Fruit fly (Drosophila melanogaster) whole organism, prepupa: ENCODE data around the gene CG18599.
A peak's percentile ranks its signal among the peaks of the same experiment; 100 is the strongest.

Experiments used
- Blimp-1 ChIP-seq: fragments of 200-800 bp; sonication (Bioruptor generic); optimal IDR thresholded peaks from 3 replicates; lab custom pipeline; 2017; ENCODE audit warnings: missing biosample characterization, missing genetic modification characterization, mild to moderate bottlenecking, moderate library complexity, missing genetic modification reagents
- CG10631 ChIP-seq: fragments of 200-800 bp; sonication (Bioruptor generic); optimal IDR thresholded peaks from 2 replicates; lab custom pipeline; 2016; ENCODE audit warnings: missing biosample characterization, missing genetic modification characterization
- CG10669 ChIP-seq: fragments of 200-800 bp; sonication (Bioruptor generic); optimal IDR thresholded peaks from 3 replicates; lab custom pipeline; 2018; ENCODE audit warnings: missing biosample characterization, mild to moderate bottlenecking, missing genetic modification characterization, moderate library complexity
- CG11902 ChIP-seq: fragments of 200-800 bp; sonication (Bioruptor generic); optimal IDR thresholded peaks from 3 replicates; lab custom pipeline; 2016; ENCODE audit warnings: missing biosample characterization, missing genetic modification characterization
- CG1621 ChIP-seq: fragments of 200-800 bp; sonication (Bioruptor generic); optimal IDR thresholded peaks from 3 replicates; lab custom pipeline; 2018; ENCODE audit warnings: missing biosample characterization, mild to moderate bottlenecking, missing genetic modification characterization
- CG16779 ChIP-seq: fragments of 200-800 bp; sonication (Bioruptor generic); optimal IDR thresholded peaks from 3 replicates; lab custom pipeline; 2017; ENCODE audit warnings: missing biosample characterization, mild to moderate bottlenecking, missing genetic modification characterization
- CG3032 ChIP-seq: fragments of 200-800 bp; optimal IDR thresholded peaks from 2 replicates; lab custom pipeline; 2019; ENCODE audit warnings: missing biosample characterization, mild to moderate bottlenecking, missing genetic modification characterization, moderate library complexity
- CG32006 ChIP-seq: fragments of 200-800 bp; sonication (Bioruptor generic); optimal IDR thresholded peaks from 3 replicates; lab custom pipeline; 2017; ENCODE audit warnings: missing biosample characterization, mild to moderate bottlenecking, missing genetic modification characterization
- CG34406 ChIP-seq: fragments of 200-800 bp; sonication (Bioruptor generic); optimal IDR thresholded peaks from 3 replicates; lab custom pipeline; 2016; ENCODE audit warnings: missing biosample characterization, missing genetic modification characterization
- CG4318 ChIP-seq: fragments of 200-800 bp; sonication (Bioruptor generic); optimal IDR thresholded peaks from 3 replicates; lab custom pipeline; 2017; ENCODE audit warnings: missing biosample characterization, mild to moderate bottlenecking, missing genetic modification characterization
- CG6163 ChIP-seq: fragments of 200-800 bp; sonication (Bioruptor generic); IDR thresholded peaks from 3 replicates; pipeline ENCODE4 v1.3.6; 2022; ENCODE audit warnings: missing biosample characterization, missing genetic modification characterization
- CG6276 ChIP-seq: fragments of 200-800 bp; sonication (Bioruptor generic); optimal IDR thresholded peaks from 2 replicates; lab custom pipeline; 2017; ENCODE audit warnings: missing biosample characterization, mild to moderate bottlenecking, missing genetic modification characterization
- CG6792 ChIP-seq: fragments of 200-800 bp; sonication (Bioruptor generic); optimal IDR thresholded peaks from 3 replicates; lab custom pipeline; 2016; ENCODE audit warnings: missing biosample characterization, missing genetic modification characterization
- CG6808 ChIP-seq: fragments of 200-800 bp; sonication (Bioruptor generic); optimal IDR thresholded peaks from 3 replicates; lab custom pipeline; 2017; ENCODE audit warnings: missing biosample characterization, missing genetic modification characterization, mild to moderate bottlenecking, moderate library complexity, missing genetic modification reagents
- CG7368 ChIP-seq: fragments of 200-800 bp; sonication (Bioruptor generic); optimal IDR thresholded peaks from 3 replicates; lab custom pipeline; 2016; ENCODE audit warnings: missing biosample characterization, missing genetic modification characterization
- CG8119 ChIP-seq: fragments of 200-800 bp; sonication (Bioruptor generic); IDR thresholded peaks from 3 replicates; pipeline ENCODE4 v1.3.6; 2022; ENCODE audit warnings: missing biosample characterization, missing genetic modification characterization
- CG8632 ChIP-seq: fragments of 200-800 bp; sonication (Bioruptor generic); optimal IDR thresholded peaks from 3 replicates; lab custom pipeline; 2016; ENCODE audit warnings: missing biosample characterization, missing genetic modification characterization
- CG9139 ChIP-seq: fragments of 200-800 bp; sonication (Bioruptor generic); optimal IDR thresholded peaks from 3 replicates; lab custom pipeline; 2017; ENCODE audit warnings: missing biosample characterization, mild to moderate bottlenecking, missing genetic modification characterization
- Eip78C ChIP-seq: fragments of 200-800 bp; sonication (Bioruptor generic); peaks from one replicate; lab custom pipeline; 2016; ENCODE audit warnings: missing biosample characterization, missing genetic modification characterization
- Ets21C ChIP-seq: fragments of 200-800 bp; sonication (Bioruptor generic); optimal IDR thresholded peaks from 3 replicates; lab custom pipeline; 2016; ENCODE audit warnings: missing biosample characterization, missing genetic modification characterization
- Gug ChIP-seq: fragments of 200-800 bp; sonication (Bioruptor generic); IDR thresholded peaks from 2 replicates; pipeline ENCODE4 v1.3.6; 2022; ENCODE audit warnings: missing biosample characterization, missing genetic modification characterization
- Hr38 ChIP-seq: sonication (Bioruptor generic); optimal IDR thresholded peaks from 2 replicates; lab custom pipeline; 2016; ENCODE audit warnings: missing biosample characterization, missing genetic modification characterization
- Hr39 ChIP-seq: fragments of 200-800 bp; sonication (Bioruptor generic); optimal IDR thresholded peaks from 2 replicates; lab custom pipeline; 2016; ENCODE audit warnings: missing biosample characterization, missing genetic modification characterization
- Hr4 ChIP-seq: fragments of 200-800 bp; sonication (Bioruptor generic); optimal IDR thresholded peaks from 3 replicates; lab custom pipeline; 2016; ENCODE audit warnings: missing biosample characterization, missing genetic modification characterization
- Lpt ChIP-seq: fragments of 200-800 bp; sonication (Bioruptor generic); optimal IDR thresholded peaks from 3 replicates; lab custom pipeline; 2016; ENCODE audit warnings: missing biosample characterization, missing genetic modification characterization
- OdsH ChIP-seq: fragments of 200-800 bp; sonication (Bioruptor generic); optimal IDR thresholded peaks from 3 replicates; lab custom pipeline; 2016; ENCODE audit warnings: missing biosample characterization, missing genetic modification characterization
- Sox102F ChIP-seq: fragments of 200-800 bp; sonication (Bioruptor generic); optimal IDR thresholded peaks from 2 replicates; lab custom pipeline; 2016; ENCODE audit warnings: missing biosample characterization, mild to moderate bottlenecking, missing genetic modification characterization
- Sox14 ChIP-seq: fragments of 200-800 bp; sonication (Bioruptor generic); optimal IDR thresholded peaks from 3 replicates; lab custom pipeline; 2016; ENCODE audit warnings: missing biosample characterization, missing genetic modification characterization
- Sox15 ChIP-seq: fragments of 200-800 bp; sonication (Bioruptor generic); optimal IDR thresholded peaks from 3 replicates; lab custom pipeline; 2016; ENCODE audit warnings: missing biosample characterization, missing genetic modification characterization
- achi ChIP-seq: fragments of 200-800 bp; sonication (Bioruptor generic); optimal IDR thresholded peaks from 3 replicates; lab custom pipeline; 2016; ENCODE audit warnings: missing biosample characterization, missing genetic modification characterization
- acj6 ChIP-seq: fragments of 200-800 bp; sonication (Bioruptor generic); optimal IDR thresholded peaks from 3 replicates; lab custom pipeline; 2016; ENCODE audit warnings: missing biosample characterization, missing genetic modification characterization
- cyc ChIP-seq: fragments of 200-800 bp; sonication (Bioruptor generic); optimal IDR thresholded peaks from 3 replicates; lab custom pipeline; 2016; ENCODE audit warnings: missing biosample characterization, missing genetic modification characterization
- dac ChIP-seq: fragments of 200-800 bp; sonication (Bioruptor generic); optimal IDR thresholded peaks from 2 replicates; lab custom pipeline; 2017; ENCODE audit warnings: missing biosample characterization, mild to moderate bottlenecking, missing genetic modification characterization
- dsx ChIP-seq: fragments of 200-800 bp; optimal IDR thresholded peaks from 3 replicates; lab custom pipeline; 2019; ENCODE audit warnings: missing biosample characterization, mild to moderate bottlenecking, missing genetic modification characterization, moderate library complexity; ENCODE audit not compliant: poor library complexity, severe bottlenecking
- eg ChIP-seq: fragments of 200-800 bp; sonication (Bioruptor generic); IDR thresholded peaks from 3 replicates; pipeline ENCODE4 v1.3.6; 2022; ENCODE audit warnings: missing biosample characterization, missing genetic modification characterization
- esn ChIP-seq: fragments of 200-800 bp; sonication (Bioruptor generic); optimal IDR thresholded peaks from 2 replicates; lab custom pipeline; 2016; ENCODE audit warnings: missing biosample characterization, mild to moderate bottlenecking, missing genetic modification characterization, moderate library complexity
- fd59A ChIP-seq: fragments of 200-800 bp; sonication (Bioruptor generic); optimal IDR thresholded peaks from 2 replicates; lab custom pipeline; 2017; ENCODE audit warnings: missing biosample characterization, mild to moderate bottlenecking, missing genetic modification characterization, missing genetic modification reagents
- fd85E ChIP-seq: fragments of 200-800 bp; sonication (Bioruptor generic); optimal IDR thresholded peaks from 3 replicates; lab custom pipeline; 2016; ENCODE audit warnings: missing biosample characterization, missing genetic modification characterization
- fkh ChIP-seq: fragments of 200-800 bp; sonication (Bioruptor generic); optimal IDR thresholded peaks from 3 replicates; lab custom pipeline; 2017; ENCODE audit warnings: missing biosample characterization, mild to moderate bottlenecking, missing genetic modification characterization, moderate library complexity
- net ChIP-seq: fragments of 200-800 bp; sonication (Bioruptor generic); optimal IDR thresholded peaks from 3 replicates; lab custom pipeline; 2016; ENCODE audit warnings: missing biosample characterization, missing genetic modification characterization
- pdm3 ChIP-seq: fragments of 200-800 bp; sonication (Bioruptor generic); optimal IDR thresholded peaks from 3 replicates; lab custom pipeline; 2016; ENCODE audit warnings: missing biosample characterization, missing genetic modification characterization
- salr ChIP-seq, 2 experiments: fragments of 200-800 bp; sonication (Bioruptor generic); optimal IDR thresholded peaks; 3 replicates each; lab custom pipeline; 2016 to 2018; ENCODE audit warnings: missing biosample characterization in 2 of 2, missing genetic modification characterization in 2 of 2, mild to moderate bottlenecking in 1 of 2
- spab ChIP-seq: fragments of 200-800 bp; sonication (Bioruptor generic); optimal IDR thresholded peaks from 2 replicates; lab custom pipeline; 2017; ENCODE audit warnings: missing biosample characterization, mild to moderate bottlenecking, missing genetic modification characterization, missing genetic modification reagents
- ss ChIP-seq, 2 experiments: fragments of 200-800 bp; sonication (Bioruptor generic); optimal IDR thresholded peaks; 2 replicates in 1 of 2; 3 replicates in 1 of 2; lab custom pipeline; 2017 to 2018; ENCODE audit warnings: mild to moderate bottlenecking in 2 of 2, missing biosample characterization in 2 of 2, missing genetic modification characterization in 2 of 2, moderate library complexity in 1 of 2
- svp ChIP-seq: fragments of 200-800 bp; sonication (Bioruptor generic); peaks from one replicate; lab custom pipeline; 2016; ENCODE audit warnings: missing biosample characterization, missing genetic modification characterization
- topi ChIP-seq: fragments of 200-800 bp; sonication (Bioruptor generic); optimal IDR thresholded peaks from 3 replicates; lab custom pipeline; 2016; ENCODE audit warnings: missing biosample characterization, missing genetic modification characterization
- vri ChIP-seq: fragments of 200-800 bp; sonication (Bioruptor generic); optimal IDR thresholded peaks from 3 replicates; lab custom pipeline; 2016; ENCODE audit warnings: missing biosample characterization, mild to moderate bottlenecking, missing genetic modification characterization

Gene CG18599

dm6 chr3R:18294488-18294887 lies 26.9 kb downstream of the CG18599 start (continued):
- TF ChIP-seq CG7368 (GFP tag; lab: Kevin White, UChicago) (no peak), Hr39 (GFP tag; lab: Kevin White, UChicago) (no peak), esn (GFP tag; lab: Kevin White, UChicago) (no peak), CG1621 (no peak), dsx (no peak), achi (GFP tag; lab: Kevin White, UChicago) (no peak), CG6276 (no peak), pdm3 (GFP tag; lab: Kevin White, UChicago) (no peak), Sox14 (GFP tag; lab: Kevin White, UChicago) (no peak), Ets21C (no peak), Blimp-1 (GFP tag; lab: Kevin White, UChicago) (peak; percentile 46), vri (GFP tag; lab: Kevin White, UChicago) (no peak), CG32006 (GFP tag; lab: Kevin White, UChicago) (no peak), CG8119 (GFP tag; lab: Robert Waterston, UW) (no peak), CG11902 (GFP tag; lab: Kevin White, UChicago) (no peak), topi (GFP tag; lab: Kevin White, UChicago) (no peak), svp (peak; percentile 34), fd59A (GFP tag; lab: Kevin White, UChicago) (no peak), cyc (no peak), fkh (GFP tag; lab: Kevin White, UChicago) (no peak)

- TF ChIP-seq OdsH (GFP tag; lab: Kevin White, UChicago) (peak; percentile 51), CG32006 (GFP tag; lab: Kevin White, UChicago) (peak; percentile 65), Blimp-1 (GFP tag; lab: Kevin White, UChicago) (no peak), CG9139 (no peak), Hr39 (GFP tag; lab: Kevin White, UChicago) (no peak), svp (peak; percentile 53), acj6 (GFP tag; lab: Kevin White, UChicago) (peak; percentile 37), Sox14 (GFP tag; lab: Kevin White, UChicago) (peak; percentile 48), Hr4 (peak; percentile 64), eg (GFP tag; lab: Robert Waterston, UW) (0 out of 3 replicates have a peak, but pooled peaks have one; percentile 18), topi (GFP tag; lab: Kevin White, UChicago) (peak; percentile 3), fd59A (GFP tag; lab: Kevin White, UChicago) (no peak), CG6808 (peak; percentile 52), Sox15 (GFP tag; lab: Kevin White, UChicago) (no peak), salr (GFP tag; optimal IDR thresholded peaks at IDR 0.05; lab: Kevin White, UChicago) (peak; percentile 22 to 24), fd85E (GFP tag; lab: Kevin White, UChicago) (no peak), CG1621 (no peak), Gug (GFP tag; lab: Robert Waterston, UW) (no peak), CG3032 (tag; lab: Kevin White, UChicago) (peak; percentile 28), Ets21C (no peak), Eip78C (GFP tag; lab: Kevin White, UChicago) (peak; percentile 89), CG7368 (GFP tag; lab: Kevin White, UChicago) (no peak), ss (GFP tag; optimal IDR thresholded peaks at IDR 0.05; lab: Kevin White, UChicago) (peak in 1 of 2 experiments; percentile 28), dac (no peak), CG10631 (GFP tag; lab: Kevin White, UChicago) (peak; percentile 9), Lpt (GFP tag; lab: Kevin White, UChicago) (peak; percentile 35), spab (GFP tag; lab: Kevin White, UChicago) (no peak), cyc (no peak), CG6163 (no peak), CG8632 (GFP tag; lab: Kevin White, UChicago) (no peak), Sox102F (no peak), CG8119 (GFP tag; lab: Robert Waterston, UW) (peak; percentile 45; the same call in 2 of the 3 replicates), CG11902 (GFP tag; lab: Kevin White, UChicago) (no peak), CG4318 (no peak), CG34406 (GFP tag; lab: Kevin White, UChicago) (peak; percentile 24), CG6792 (GFP tag; lab: Kevin White, UChicago) (no peak), net (GFP tag; lab: Kevin White, UChicago) (peak; percentile 43), CG16779 (no peak), CG10669 (peak; percentile 40), Hr38 (GFP tag; lab: Kevin White, UChicago) (no peak), achi (GFP tag; lab: Kevin White, UChicago) (no peak), fkh (GFP tag; lab: Kevin White, UChicago) (no peak)
Observed at dm6 chr3R:18295262-18295944, 27.8 kb downstream of the CG18599 start.
